Worm (Caenorhabditis elegans) whole organism, young adult: ENCODE data around the gene lips-2.

ENCODE experiments used
- akir-1 ChIP-seq: fragments of 200-800 bp; sonication (Bioruptor generic); optimal IDR thresholded peaks from 2 replicates; lab custom pipeline; 2018; ENCODE audit warnings: mild to moderate bottlenecking, missing genetic modification characterization, moderate library complexity, missing compliant biosample characterization
- cebp-1 ChIP-seq, 2 experiments: fragments of 200-800 bp in 1 of 2; sonication (Bioruptor generic) in 1 of 2; sonication (generic microtip) in 1 of 2; IDR thresholded peaks in 1 of 2; optimal IDR thresholded peaks in 1 of 2; 2 replicates each; pipeline versions ENCODE4 v1.3.6 to Lab custom; 2017 to 2022; ENCODE audit warnings: missing compliant biosample characterization in 2 of 2, missing genetic modification characterization in 2 of 2, mild to moderate bottlenecking in 1 of 2, missing genetic modification reagents in 1 of 2, moderate library complexity in 1 of 2
- dox-1 ChIP-seq: fragments of 200-800 bp; sonication (Bioruptor generic); IDR thresholded peaks from 2 replicates; pipeline ENCODE4 v1.3.6; 2022; ENCODE audit warnings: missing genetic modification reagents, missing genetic modification characterization, missing compliant biosample characterization
- efl-1 ChIP-seq: fragments of 150-350 bp; optimal IDR thresholded peaks from 2 replicates; lab custom pipeline; 2014; ENCODE audit warnings: missing biosample characterization, missing genetic modification reagents, missing genetic modification characterization
- egrh-3 ChIP-seq: fragments of 200-800 bp; sonication (Bioruptor generic); IDR thresholded peaks from 2 replicates; pipeline ENCODE4 v1.3.6; 2022; ENCODE audit warnings: missing genetic modification reagents, missing genetic modification characterization, missing compliant biosample characterization
- gei-17 ChIP-seq: fragments of 200-800 bp; sonication (Bioruptor generic); optimal IDR thresholded peaks from 2 replicates; lab custom pipeline; 2018; ENCODE audit warnings: mild to moderate bottlenecking, missing genetic modification characterization, missing compliant biosample characterization
- let-526 ChIP-seq: fragments of 200-800 bp; sonication (Bioruptor generic); IDR thresholded peaks from 2 replicates; pipeline ENCODE4 v1.3.6; 2022; ENCODE audit warnings: missing genetic modification reagents, missing genetic modification characterization, missing compliant biosample characterization
- madf-8 ChIP-seq: fragments of 200-800 bp; sonication (Bioruptor generic); conservative IDR thresholded peaks from 2 replicates; pipeline ENCODE4 v1.3.6; 2022; ENCODE audit warnings: missing genetic modification reagents, missing genetic modification characterization, missing compliant biosample characterization
- snpc-1.3 ChIP-seq: sonication (generic microtip); optimal IDR thresholded peaks from 2 replicates; lab custom pipeline; 2017; ENCODE audit warnings: missing genetic modification characterization, mild to moderate bottlenecking, missing compliant biosample characterization, antibody characterized with exemption, moderate library complexity, missing genotype, missing genetic modification reagents; ENCODE audit not compliant: insufficient read depth
- somi-1 ChIP-seq: fragments of 200-800 bp; sonication (Bioruptor generic); optimal IDR thresholded peaks from 2 replicates; lab custom pipeline; 2018; ENCODE audit warnings: mild to moderate bottlenecking, missing genetic modification characterization, missing compliant biosample characterization
- tbx-9 ChIP-seq: sonication (generic microtip); optimal IDR thresholded peaks from 2 replicates; lab custom pipeline; 2016; ENCODE audit warnings: borderline replicate concordance, missing genetic modification characterization, inconsistent platforms, missing compliant biosample characterization
- unc-130 ChIP-seq: sonication (generic microtip); optimal IDR thresholded peaks from 2 replicates; lab custom pipeline; 2016; ENCODE audit warnings: missing genetic modification reagents, missing genetic modification characterization, missing compliant biosample characterization
- ztf-25 ChIP-seq: fragments of 200-800 bp; sonication (Bioruptor generic); IDR thresholded peaks from 2 replicates; pipeline ENCODE4 v1.3.6; 2022; ENCODE audit warnings: missing genetic modification reagents, missing genetic modification characterization, missing compliant biosample characterization
- ztf-3 ChIP-seq: fragments of 200-800 bp; sonication (Bioruptor generic); optimal IDR thresholded peaks from 2 replicates; lab custom pipeline; 2018; ENCODE audit warnings: mild to moderate bottlenecking, missing genetic modification characterization, missing compliant biosample characterization

ce11 chrX:12275577-12275976 is 10.0 kb upstream of the lips-2 start, which contains the start of gene C04B4.6:
- TF ChIP-seq dox-1 (GFP tag; lab: Robert Waterston, UW) (no peak), cebp-1 (GFP tag; IDR thresholded peaks at IDR 0.05; lab: Robert Waterston, UW) (no peak), cebp-1 (tag; optimal IDR thresholded peaks at IDR 0.05; lab: Kevin White, UChicago) (no peak), snpc-1.3 (tag; lab: Kevin White, UChicago) (no peak), ztf-25 (no peak), efl-1 (GFP tag; lab: Kevin White, UChicago) (no peak), ztf-3 (GFP tag; lab: Kevin White, UChicago) (no peak), egrh-3 (no peak), madf-8 (no peak), unc-130 (GFP tag; lab: Kevin White, UChicago) (no peak), let-526 (GFP tag; lab: Robert Waterston, UW) (no peak), akir-1 (GFP tag; lab: Kevin White, UChicago) (no peak), somi-1 (no peak), tbx-9 (tag; lab: Kevin White, UChicago) (no peak), gei-17 (GFP tag; lab: Kevin White, UChicago) (no peak)
